Fruit fly (Drosophila melanogaster): ENCODE measurements around the gene mRpL13.

DNA sequence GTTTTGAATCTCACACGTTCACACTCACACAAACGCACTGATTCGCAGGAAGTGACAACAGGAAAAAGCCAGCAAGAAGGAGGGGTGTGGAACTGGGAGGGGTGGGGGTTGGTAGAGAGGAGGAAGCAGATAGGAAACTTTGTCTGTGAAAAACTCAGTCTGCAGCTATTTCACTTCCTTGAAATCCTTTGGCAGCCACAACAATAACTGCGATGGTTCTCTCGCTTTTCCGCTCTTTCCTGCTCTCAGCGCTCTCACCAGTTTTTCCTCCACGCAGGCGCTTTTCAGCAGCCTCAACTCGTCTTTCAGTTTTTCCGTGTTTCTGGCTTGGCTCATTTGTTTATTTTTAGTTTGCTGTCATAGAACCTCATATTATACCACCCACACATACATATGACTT lies 12.2 kb downstream of the mRpL13 start:
- TF ChIP-seq Abd-B (GFP tag; optimal IDR thresholded peaks at IDR 0.05) (no peak), CG9705 (GFP tag; optimal IDR thresholded peaks at IDR 0.05) (no peak)
